Fruit fly (Drosophila melanogaster): ENCODE results near the gene Mps1.

The Mps1 gene

dm6 chr3R:17655040-17655439 is 16.0 kb upstream of the Mps1 start (continued):
- TF ChIP-seq fd96Cb (tag; optimal IDR thresholded peaks at IDR 0.05) (no peak), gsb-n (tag; optimal IDR thresholded peaks at IDR 0.05) (peak; percentile 38), CG33213 (GFP tag; optimal IDR thresholded peaks at IDR 0.05) (no peak), Kr (GFP tag; optimal IDR thresholded peaks at IDR 0.05) (no peak), E2f2 (GFP tag; IDR thresholded peaks at IDR 0.05) (no peak), Gug (GFP tag; IDR thresholded peaks at IDR 0.05) (no peak), Lpt (GFP tag; optimal IDR thresholded peaks at IDR 0.05) (no peak), insv (GFP tag; optimal IDR thresholded peaks at IDR 0.05) (no peak), Opbp (GFP tag; IDR thresholded peaks at IDR 0.05; ENCODE audit: partially characterized antibody) (no peak), fd102C (GFP tag; optimal IDR thresholded peaks at IDR 0.05) (peak; percentile 82), CG11085 (GFP tag; IDR thresholded peaks at IDR 0.05) (no peak), Nf-YC (tag; optimal IDR thresholded peaks at IDR 0.05) (no peak), gro (GFP tag; optimal IDR thresholded peaks at IDR 0.05) (no peak), br (optimal IDR thresholded peaks at IDR 0.05) (no peak), CG7839 (tag; optimal IDR thresholded peaks at IDR 0.05) (no peak), CG3163 (GFP tag; optimal IDR thresholded peaks at IDR 0.05) (no peak), CG11696 (GFP tag; IDR thresholded peaks at IDR 0.05) (no peak), sisA (GFP tag; IDR thresholded peaks at IDR 0.05) (no peak), HHEX (GFP tag; optimal IDR thresholded peaks at IDR 0.05) (peak; percentile 24), unc-4 (GFP tag; IDR thresholded peaks at IDR 0.05; ENCODE audit: partially characterized antibody) (no peak), klu (GFP tag; IDR thresholded peaks at IDR 0.05) (no peak), CG14965 (GFP tag; optimal IDR thresholded peaks at IDR 0.05; ENCODE audit: borderline replicate concordance) (no peak), TFAM (GFP tag; optimal IDR thresholded peaks at IDR 0.05) (no peak), sug (tag; optimal IDR thresholded peaks at IDR 0.05) (no peak), hth (optimal IDR thresholded peaks at IDR 0.05) (no peak), CG10565 (GFP tag; optimal IDR thresholded peaks at IDR 0.05) (no peak), gcm2 (GFP tag; optimal IDR thresholded peaks at IDR 0.05) (no peak), HLH3B (GFP tag; IDR thresholded peaks at IDR 0.05) (no peak), CG6254 (GFP tag; optimal IDR thresholded peaks at IDR 0.05) (peak; percentile 58), CG2199 (GFP tag; IDR thresholded peaks at IDR 0.05) (0 out of 3 replicates have a peak, but pooled peaks have one; percentile 76), Mad (GFP tag; optimal IDR thresholded peaks at IDR 0.05) (no peak), scrt (GFP tag; optimal IDR thresholded peaks at IDR 0.05) (no peak), Med (GFP tag) (no peak), sob (GFP tag; IDR thresholded peaks at IDR 0.05) (0 out of 2 replicates have a peak, but pooled peaks have one; percentile 18), Atf-2 (GFP tag; optimal IDR thresholded peaks at IDR 0.05) (no peak), gce (GFP tag; IDR thresholded peaks at IDR 0.05) (no peak), zfh2 (GFP tag; optimal IDR thresholded peaks at IDR 0.05) (no peak), CG18599 (GFP tag; optimal IDR thresholded peaks at IDR 0.05) (no peak), CG15073 (GFP tag; optimal IDR thresholded peaks at IDR 0.05) (no peak), salm (tag; optimal IDR thresholded peaks at IDR 0.05) (peak; percentile 29), inv (GFP tag; IDR thresholded peaks at IDR 0.05; ENCODE audit: partially characterized antibody) (no peak), HLHmδ (GFP tag; optimal IDR thresholded peaks at IDR 0.05) (peak; percentile 88), eyg (GFP tag; optimal IDR thresholded peaks at IDR 0.05) (no peak), Hr3 (GFP tag; optimal IDR thresholded peaks at IDR 0.05) (no peak), Ets97D (GFP tag; optimal IDR thresholded peaks at IDR 0.05) (peak; percentile 96), zfh1 (GFP tag; IDR thresholded peaks at IDR 0.05) (no peak), ssp (GFP tag; IDR thresholded peaks at IDR 0.05) (no peak), dpn (GFP tag; optimal IDR thresholded peaks at IDR 0.05) (no peak), CG12744 (GFP tag; optimal IDR thresholded peaks at IDR 0.05) (peak; percentile 21), lilli (GFP tag; optimal IDR thresholded peaks at IDR 0.05) (no peak), stc (GFP tag; IDR thresholded peaks at IDR 0.05) (no peak), CG31365 (tag; optimal IDR thresholded peaks at IDR 0.05) (peak; percentile 15), bab2 (GFP tag; optimal IDR thresholded peaks at IDR 0.05) (no peak)
